Fruit fly (Drosophila melanogaster) whole organism, embryonic: ENCODE results near the gene CG7912.

Source experiments
- CG4730 ChIP-seq: fragments of 200-800 bp; sonication (Bioruptor generic); IDR thresholded peaks from 2 replicates; pipeline ENCODE4 v1.3.6; 2022; ENCODE audit warnings: missing biosample characterization, missing genetic modification characterization
- CG9932 ChIP-seq: fragments of 200-800 bp; sonication (Bioruptor generic); IDR thresholded peaks from 2 replicates; pipeline ENCODE4 v1.3.6; 2022; ENCODE audit warnings: missing biosample characterization, missing genetic modification characterization
- Hmr ChIP-seq: fragments of 200-800 bp; sonication (Bioruptor generic); optimal IDR thresholded peaks from 3 replicates; lab custom pipeline; 2017; ENCODE audit warnings: mild to moderate bottlenecking, missing biosample characterization, missing genetic modification reagents, missing genetic modification characterization
- Hr3 ChIP-seq: fragments of 200-800 bp; sonication (Bioruptor generic); optimal IDR thresholded peaks from 3 replicates; lab custom pipeline; 2016; ENCODE audit warnings: missing biosample characterization, missing genetic modification characterization
- Med ChIP-seq: fragments of 200-800 bp; sonication (Bioruptor generic); peaks from one replicate; lab custom pipeline; 2016; ENCODE audit warnings: missing biosample characterization, missing genetic modification characterization, mild to moderate bottlenecking, inconsistent platforms, moderate library complexity
- bbx ChIP-seq: fragments of 200-800 bp; sonication (Bioruptor generic); IDR thresholded peaks from 2 replicates; pipeline ENCODE4 v1.3.6; 2022; ENCODE audit warnings: missing biosample characterization, missing genetic modification characterization; ENCODE audit not compliant: partially characterized antibody
- kah ChIP-seq: fragments of 200-800 bp; sonication (Bioruptor generic); optimal IDR thresholded peaks from 2 replicates; lab custom pipeline; 2018; ENCODE audit warnings: missing biosample characterization, mild to moderate bottlenecking, missing genetic modification characterization

DNA sequence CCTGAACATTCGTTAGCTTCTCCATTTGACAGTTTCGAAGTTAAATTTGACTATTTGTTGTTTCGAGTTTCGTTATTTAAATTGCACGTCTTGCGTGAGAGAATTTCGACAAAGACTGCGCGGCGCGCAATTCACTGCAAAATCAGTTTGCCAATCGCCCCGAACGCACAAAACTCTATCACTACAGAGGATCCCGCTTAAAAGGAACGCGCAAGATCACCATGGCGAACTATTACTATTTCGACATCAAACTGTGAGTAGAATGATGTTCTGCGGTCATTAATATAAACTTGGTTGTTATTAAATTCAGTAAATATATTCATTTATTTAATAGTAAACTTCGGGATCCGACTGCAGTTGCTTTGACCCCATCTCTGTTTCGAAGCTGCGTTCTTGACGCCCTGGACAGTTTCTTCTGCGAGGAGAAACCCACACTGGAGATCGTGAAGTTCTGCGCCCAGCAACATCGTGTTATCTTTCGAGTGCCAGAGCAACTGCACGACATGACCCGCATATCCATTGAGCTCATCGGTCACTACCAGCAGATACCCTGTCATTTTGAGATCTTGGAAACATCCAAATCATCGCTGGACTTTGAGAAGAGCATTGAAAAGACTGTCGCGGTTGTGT lies 47.0 kb upstream of the CG7912 start, which contains the start of the genes Rpp14b and spn-A:
- TF ChIP-seq Hmr (no peak), Med (GFP tag; lab: Kevin White, UChicago) (peak; percentile 52), bbx (no peak), kah (GFP tag; lab: Kevin White, UChicago) (no peak), CG4730 (GFP tag; lab: Robert Waterston, UW) (no peak), CG9932 (GFP tag; lab: Robert Waterston, UW) (peak; percentile 71), Hr3 (GFP tag; lab: Kevin White, UChicago) (no peak)
